Worm (Caenorhabditis elegans) whole organism, midembryonic: ENCODE results near the gene srj-32.

Source experiments
- med-1 ChIP-seq: sonication (generic microtip); optimal IDR thresholded peaks from 2 replicates; lab custom pipeline; 2017; ENCODE audit warnings: missing genetic modification characterization, mild to moderate bottlenecking, missing compliant biosample characterization, antibody characterized with exemption, missing genetic modification reagents; ENCODE audit not compliant: insufficient read depth
- ref-1 ChIP-seq: fragments of 200-800 bp; sonication (Bioruptor generic); conservative IDR thresholded peaks from 2 replicates; pipeline ENCODE4 v1.3.6; 2022; ENCODE audit warnings: missing genetic modification reagents, missing genetic modification characterization, missing compliant biosample characterization
- tab-1 ChIP-seq: fragments of 200-800 bp; sonication (Bioruptor generic); IDR thresholded peaks from 2 replicates; pipeline ENCODE4 v1.3.6; 2022; ENCODE audit warnings: missing genetic modification characterization, missing compliant biosample characterization

DNA sequence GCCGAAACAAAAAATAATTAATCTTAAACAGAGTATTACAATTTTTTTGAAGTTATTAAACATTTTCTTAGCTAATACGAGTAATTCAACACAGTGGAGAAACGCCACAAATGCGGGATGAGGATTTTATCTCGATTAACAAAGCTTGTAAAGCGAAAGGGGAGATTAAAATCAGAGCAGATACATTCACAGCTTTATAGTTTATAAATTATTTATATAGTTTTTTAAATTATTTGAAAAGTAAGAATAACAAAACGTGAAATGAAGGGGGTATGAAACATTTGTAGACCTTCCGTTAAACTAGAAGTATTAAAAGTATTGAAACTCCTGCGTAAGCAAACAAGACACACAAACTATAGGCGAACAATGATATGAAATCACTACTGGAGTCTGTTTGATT, 42.1 kb downstream of the srj-32 start, which contains the start of gene C05C8.8:
- TF ChIP-seq ref-1 (GFP tag; lab: Robert Waterston, UW): no peak
- TF ChIP-seq med-1 (GFP tag; lab: Kevin White, UChicago): no peak
- TF ChIP-seq tab-1 (GFP tag; lab: Robert Waterston, UW): no peak
